Worm (Caenorhabditis elegans) whole organism, L4 larva: ENCODE data around the gene C28C12.12.

Experiments
- T26A8.4 ChIP-seq: fragments of 200-800 bp; sonication (Bioruptor generic); IDR thresholded peaks from 2 replicates; pipeline ENCODE4 v1.3.6; 2022; ENCODE audit warnings: missing genetic modification characterization, missing compliant biosample characterization
- ceh-28 ChIP-seq: fragments of 150-350 bp; optimal IDR thresholded peaks from 2 replicates; lab custom pipeline; 2014; ENCODE audit warnings: missing biosample characterization, missing genetic modification reagents, missing genetic modification characterization
- daf-12 ChIP-seq: fragments of 150-350 bp; optimal IDR thresholded peaks from 2 replicates; lab custom pipeline; 2014; ENCODE audit warnings: missing biosample characterization, missing genetic modification reagents, missing genetic modification characterization
- dpl-1 ChIP-seq: fragments of 150-350 bp; optimal IDR thresholded peaks from 2 replicates; lab custom pipeline; 2014; ENCODE audit warnings: missing biosample characterization, missing genetic modification reagents, missing genetic modification characterization
- duxl-1 ChIP-seq: sonication (generic microtip); optimal IDR thresholded peaks from 2 replicates; lab custom pipeline; 2016; ENCODE audit warnings: mild to moderate bottlenecking, missing genetic modification characterization, moderate library complexity, missing compliant biosample characterization; ENCODE audit not compliant: poor library complexity
- fos-1 ChIP-seq: fragments of 150-350 bp; optimal IDR thresholded peaks from 2 replicates; lab custom pipeline; 2014; ENCODE audit warnings: missing biosample characterization, missing genetic modification characterization
- mdt-29 ChIP-seq: fragments of 200-800 bp; sonication (Bioruptor generic); IDR thresholded peaks from 2 replicates; pipeline ENCODE4 v1.3.6; 2022; ENCODE audit warnings: missing genetic modification reagents, missing genetic modification characterization, missing compliant biosample characterization
- nhr-25 ChIP-seq: sonication (generic microtip); optimal IDR thresholded peaks from 2 replicates; lab custom pipeline; 2017; ENCODE audit warnings: missing genetic modification characterization, mild to moderate bottlenecking, missing compliant biosample characterization, antibody characterized with exemption, moderate library complexity, borderline replicate concordance; ENCODE audit not compliant: insufficient read depth
- snpc-4 ChIP-seq: fragments of 150-350 bp; optimal IDR thresholded peaks from 2 replicates; lab custom pipeline; 2014; ENCODE audit warnings: missing biosample characterization, missing genetic modification characterization
- unc-62 ChIP-seq, 3 experiments: fragments of 150-350 bp in 1 of 3; sonication (generic microtip); optimal IDR thresholded peaks in 2 of 3; peaks in 1 of 3; 1 replicate in 1 of 3; 2 replicates in 2 of 3; lab custom pipeline; 2014 to 2017; ENCODE audit warnings: missing biosample characterization in 3 of 3, missing genetic modification characterization in 3 of 3, missing genetic modification reagents in 3 of 3, missing genotype in 1 of 3

- TF ChIP-seq unc-62 (GFP tag; optimal IDR thresholded peaks at IDR 0.05 in 1 of 2; lab: Kevin White, UChicago) (peak in 1 of 2 experiments; percentile 69), unc-62 (tag; optimal IDR thresholded peaks at IDR 0.05; lab: Kevin White, UChicago) (peak; percentile 47), ceh-28 (tag; lab: Kevin White, UChicago) (no peak), T26A8.4 (peak; percentile 81), duxl-1 (tag; lab: Kevin White, UChicago) (peak; percentile 7), dpl-1 (GFP tag; lab: Kevin White, UChicago) (peak; percentile 60), fos-1 (tag; lab: Kevin White, UChicago) (no peak), daf-12 (tag; lab: Kevin White, UChicago) (no peak), nhr-25 (tag; lab: Kevin White, UChicago) (no peak), mdt-29 (GFP tag; lab: Robert Waterston, UW) (peak; percentile 89), snpc-4 (no peak)
Observed at ce11 chrIV:8527598-8528012, 31.4 kb upstream of the C28C12.12 start.
